Worm (Caenorhabditis elegans) whole organism, early embryonic: ENCODE results near the gene clec-183.

Experiments used
- B0310.2 ChIP-seq: sonication (generic microtip); optimal IDR thresholded peaks from 2 replicates; lab custom pipeline; 2016; ENCODE audit warnings: mild to moderate bottlenecking, missing genetic modification characterization, missing compliant biosample characterization
- F13C5.2 ChIP-seq: sonication (generic microtip); optimal IDR thresholded peaks from 2 replicates; lab custom pipeline; 2017; ENCODE audit warnings: mild to moderate bottlenecking, missing genetic modification characterization, inconsistent platforms, missing compliant biosample characterization
- ama-1 ChIP-seq: fragments of 150-350 bp; optimal IDR thresholded peaks from 2 replicates; lab custom pipeline; 2014
- ceh-36 ChIP-seq: sonication (generic microtip); optimal IDR thresholded peaks from 2 replicates; lab custom pipeline; 2016; ENCODE audit warnings: missing genetic modification characterization, inconsistent platforms, missing compliant biosample characterization
- flt-1 ChIP-seq: fragments of 200-800 bp; sonication (Bioruptor generic); IDR thresholded peaks from 2 replicates; pipeline ENCODE4 v1.3.6; 2022; ENCODE audit warnings: missing genetic modification characterization, missing compliant biosample characterization
- hmbx-1 ChIP-seq: sonication (generic microtip); optimal IDR thresholded peaks from 2 replicates; lab custom pipeline; 2016; ENCODE audit warnings: mild to moderate bottlenecking, missing genetic modification characterization, missing compliant biosample characterization
- sea-1 ChIP-seq: fragments of 200-800 bp; sonication (Bioruptor generic); conservative IDR thresholded peaks from 2 replicates; pipeline ENCODE4 v1.3.6; 2022; ENCODE audit warnings: missing genetic modification characterization, missing compliant biosample characterization
- tbx-11 ChIP-seq: fragments of 200-800 bp; sonication (Bioruptor generic); IDR thresholded peaks from 2 replicates; pipeline ENCODE4 v1.3.6; 2022; ENCODE audit warnings: missing genetic modification characterization, missing compliant biosample characterization
- tra-4 ChIP-seq: sonication (generic microtip); optimal IDR thresholded peaks from 2 replicates; lab custom pipeline; 2017; ENCODE audit warnings: missing genetic modification characterization, missing compliant biosample characterization

DNA sequence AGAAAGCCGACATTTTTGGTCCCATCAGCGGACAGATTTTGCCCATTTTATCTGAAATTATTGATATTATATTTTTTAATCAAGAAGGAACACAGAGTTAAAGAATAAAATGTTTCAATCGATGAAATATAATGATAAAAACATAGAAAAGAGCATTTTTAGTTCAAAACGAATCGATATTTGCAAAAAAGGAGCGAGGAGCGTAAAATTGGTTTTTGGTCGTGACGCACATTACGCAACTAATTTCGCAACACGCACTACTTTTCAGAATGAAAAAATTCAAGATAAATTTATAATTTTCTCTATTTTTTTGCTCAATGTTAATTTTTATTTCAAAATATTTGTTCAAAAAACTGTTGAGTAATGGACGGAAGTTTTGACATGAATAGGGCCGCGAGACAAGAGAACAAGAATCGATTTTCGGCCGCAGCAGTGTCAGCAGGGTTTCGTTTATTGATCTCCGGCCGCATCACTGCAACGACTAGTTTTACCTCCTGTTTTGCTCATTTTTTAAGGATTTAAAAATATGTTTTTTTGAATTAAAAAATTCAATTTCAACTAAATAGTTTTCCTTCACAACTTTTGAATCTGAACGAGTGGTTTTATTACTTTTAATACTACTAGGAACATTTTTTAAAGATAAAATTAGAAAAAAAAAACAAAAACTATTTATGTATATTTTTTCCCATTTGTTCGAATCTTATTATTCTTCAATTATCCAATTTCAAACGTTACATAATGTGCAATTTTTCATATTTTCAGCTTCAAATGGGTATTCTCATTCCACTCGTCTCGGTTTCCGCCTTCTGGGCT lies 6.6 kb upstream of the clec-183 start, which contains the start of the genes F49C12.12 and vha-17:
- TF ChIP-seq ceh-36 (no peak), ama-1 (lab: Kevin White, UChicago) (no peak), F13C5.2 (tag; lab: Kevin White, UChicago) (no peak), hmbx-1 (tag; lab: Kevin White, UChicago) (no peak), sea-1 (GFP tag; lab: Robert Waterston, UW) (no peak), tra-4 (no peak), flt-1 (GFP tag; lab: Robert Waterston, UW) (no peak), tbx-11 (GFP tag; lab: Robert Waterston, UW) (no peak), B0310.2 (no peak)
